Worm (Caenorhabditis elegans) whole organism, dauer: ENCODE data around the gene msp-31.

Experiments used
- unc-62 ChIP-seq: sonication (generic microtip); optimal IDR thresholded peaks from 2 replicates; lab custom pipeline; 2017; ENCODE audit warnings: missing biosample characterization, missing genetic modification reagents, missing genetic modification characterization

Gene msp-31

ce11 chrII:4870691-4871090 is 45.7 kb downstream of the msp-31 start, which contains the start of gene col-20:
TSS of gene col-20 (minus strand) at chrII:4870791.
- TF ChIP-seq unc-62 (GFP tag; lab: Kevin White, UChicago) = no peak

ce11 chrII:4869793-4870343 is 46.5 kb downstream of the msp-31 start:
- TF ChIP-seq unc-62 (GFP tag; lab: Kevin White, UChicago) = no peak

ce11 chrII:4867476-4867875 is 48.9 kb downstream of the msp-31 start, which contains the start of gene col-17:
TSS of gene col-17 (minus strand) at chrII:4867576.
- no peak for TF ChIP-seq unc-62 (GFP tag; lab: Kevin White, UChicago)
